Fruit fly (Drosophila melanogaster): Measurements from ENCODE around the gene CG45101.

The CG45101 gene

dm6 chr3L:11043650-11044049 is 21.1 kb upstream of the CG45101 start:
- TF ChIP-seq CG11398 (GFP tag; optimal IDR thresholded peaks at IDR 0.05): no peak
- TF ChIP-seq CG16863 (GFP tag; optimal IDR thresholded peaks at IDR 0.05): no peak
- TF ChIP-seq CG30431 (GFP tag; optimal IDR thresholded peaks at IDR 0.05): no peak
- TF ChIP-seq oc (tag; optimal IDR thresholded peaks at IDR 0.05): no peak
- no peak for TF ChIP-seq Awh (GFP tag; IDR thresholded peaks at IDR 0.05)
- no peak for TF ChIP-seq Fer1 (GFP tag; optimal IDR thresholded peaks at IDR 0.05)
- no peak for TF ChIP-seq nmo (GFP tag; optimal IDR thresholded peaks at IDR 0.05)
- TF ChIP-seq Atf-2 (GFP tag; optimal IDR thresholded peaks at IDR 0.05): no peak
- no peak for TF ChIP-seq odd (GFP tag; optimal IDR thresholded peaks at IDR 0.05)
- no peak for TF ChIP-seq CG15696 (tag; optimal IDR thresholded peaks at IDR 0.05)
- no peak for TF ChIP-seq CG34224 (GFP tag; IDR thresholded peaks at IDR 0.05; ENCODE audit: partially characterized antibody)
- no peak for TF ChIP-seq PHDP (tag; optimal IDR thresholded peaks at IDR 0.05)
- TF ChIP-seq scrt (GFP tag; optimal IDR thresholded peaks at IDR 0.05): no peak
- TF ChIP-seq dmrt11E (tag; optimal IDR thresholded peaks at IDR 0.05): no peak
- no peak for TF ChIP-seq vnd (GFP tag; IDR thresholded peaks at IDR 0.05; ENCODE audit: partially characterized antibody)

dm6 chr3L:11045009-11045408 is 19.8 kb upstream of the CG45101 start:
- TF ChIP-seq Six4 (GFP tag; optimal IDR thresholded peaks at IDR 0.05) (no peak), CG6765 (GFP tag; optimal IDR thresholded peaks at IDR 0.05) (no peak), corto (GFP tag; optimal IDR thresholded peaks at IDR 0.05) (no peak), jigr1 (GFP tag; IDR thresholded peaks at IDR 0.05) (no peak), nom (GFP tag; optimal IDR thresholded peaks at IDR 0.05) (no peak), slbo (GFP tag; IDR thresholded peaks at IDR 0.05) (no peak), CG2199 (GFP tag; IDR thresholded peaks at IDR 0.05) (peak; percentile 93; the same call in 2 of the 3 replicates), nerfin-1 (tag; optimal IDR thresholded peaks at IDR 0.05) (peak; percentile 68), Antp (GFP tag; optimal IDR thresholded peaks at IDR 0.05) (no peak), row (GFP tag; IDR thresholded peaks at IDR 0.05) (no peak; the same call in 2 of the 3 replicates), CG9797 (GFP tag; optimal IDR thresholded peaks at IDR 0.05) (no peak), slou (GFP tag; optimal IDR thresholded peaks at IDR 0.05) (no peak), prd (optimal IDR thresholded peaks at IDR 0.05) (no peak), prd (GFP tag; IDR thresholded peaks at IDR 0.05) (no peak), CG17361 (GFP tag; IDR thresholded peaks at IDR 0.05) (no peak), klu (GFP tag; IDR thresholded peaks at IDR 0.05) (no peak), pros (GFP tag; optimal IDR thresholded peaks at IDR 0.05) (peak; percentile 83), Camta (GFP tag; optimal IDR thresholded peaks at IDR 0.05) (no peak), kni (GFP tag; optimal IDR thresholded peaks at IDR 0.05) (peak; percentile 64), dm (GFP tag; optimal IDR thresholded peaks at IDR 0.05) (no peak), ewg (GFP tag; optimal IDR thresholded peaks at IDR 0.05) (peak; percentile 40), CG15696 (tag; optimal IDR thresholded peaks at IDR 0.05) (no peak), bsh (GFP tag; optimal IDR thresholded peaks at IDR 0.05) (no peak), CG12104 (GFP tag; optimal IDR thresholded peaks at IDR 0.05) (no peak), yki (optimal IDR thresholded peaks at IDR 0.05) (no peak), CkIIα-i1 (GFP tag; IDR thresholded peaks at IDR 0.05) (no peak), sima (GFP tag; optimal IDR thresholded peaks at IDR 0.05) (no peak), mam (GFP tag; optimal IDR thresholded peaks at IDR 0.05) (no peak), grau (tag; optimal IDR thresholded peaks at IDR 0.05) (no peak), CG12942 (GFP tag; optimal IDR thresholded peaks at IDR 0.05) (no peak), CG7786 (GFP tag; optimal IDR thresholded peaks at IDR 0.05) (no peak), pan (optimal IDR thresholded peaks at IDR 0.05) (no peak), pan (GFP tag; optimal IDR thresholded peaks at IDR 0.05 in 1 of 2, IDR thresholded peaks at IDR 0.05 in 1 of 2) (peak in 1 of 2 experiments; percentile 31), Doc2 (GFP tag; IDR thresholded peaks at IDR 0.05) (no peak), CG34422 (GFP tag; IDR thresholded peaks at IDR 0.05) (no peak), CG13123 (GFP tag; optimal IDR thresholded peaks at IDR 0.05) (no peak), D19B (GFP tag; optimal IDR thresholded peaks at IDR 0.05) (no peak), CG15479 (GFP tag; optimal IDR thresholded peaks at IDR 0.05) (no peak)

Data from whole organism, embryonic.